Worm (Caenorhabditis elegans) whole organism, L4 larva: Measurements from ENCODE around the gene adh-1.

ENCODE experiments used
- D1046.2 ChIP-seq: fragments of 200-800 bp; sonication (Bioruptor generic); IDR thresholded peaks from 2 replicates; pipeline ENCODE4 v1.3.6; 2022; ENCODE audit warnings: missing genetic modification characterization, missing compliant biosample characterization
- F10B5.3 ChIP-seq: sonication (generic microtip); optimal IDR thresholded peaks from 2 replicates; lab custom pipeline; 2016; ENCODE audit warnings: mild to moderate bottlenecking, missing genetic modification characterization, missing compliant biosample characterization
- F37D6.2 ChIP-seq: sonication (generic microtip); optimal IDR thresholded peaks from 2 replicates; lab custom pipeline; 2016; ENCODE audit warnings: mild to moderate bottlenecking, missing genetic modification characterization, missing compliant biosample characterization
- Y48G9A.11 ChIP-seq: fragments of 200-800 bp; sonication (Bioruptor generic); IDR thresholded peaks from 2 replicates; pipeline ENCODE4 v1.3.6; 2022; ENCODE audit warnings: missing genetic modification reagents, missing genetic modification characterization, missing compliant biosample characterization
- Y5F2A.4 ChIP-seq: fragments of 200-800 bp; sonication (Bioruptor generic); optimal IDR thresholded peaks from 2 replicates; lab custom pipeline; 2018; ENCODE audit warnings: mild to moderate bottlenecking, missing genetic modification characterization, missing compliant biosample characterization
- Y75B8A.6 ChIP-seq: fragments of 200-800 bp; sonication (Bioruptor generic); IDR thresholded peaks from 2 replicates; pipeline ENCODE4 v1.3.6; 2022; ENCODE audit warnings: missing genetic modification reagents, missing genetic modification characterization, missing compliant biosample characterization
- ZK337.2 ChIP-seq: fragments of 200-800 bp; sonication (Bioruptor generic); IDR thresholded peaks from 2 replicates; pipeline ENCODE4 v1.3.6; 2022; ENCODE audit warnings: missing genetic modification reagents, missing genetic modification characterization, missing compliant biosample characterization
- arid-1 ChIP-seq: fragments of 200-800 bp; sonication (Bioruptor generic); conservative IDR thresholded peaks from 2 replicates; pipeline ENCODE4 v1.3.6; 2022; ENCODE audit warnings: missing genetic modification reagents, missing genetic modification characterization, missing compliant biosample characterization
- attf-4 ChIP-seq: sonication (generic microtip); optimal IDR thresholded peaks from 3 replicates; lab custom pipeline; 2017; ENCODE audit warnings: missing biosample characterization, missing genetic modification characterization
- ceh-62 ChIP-seq: sonication (generic microtip); optimal IDR thresholded peaks from 2 replicates; lab custom pipeline; 2017; ENCODE audit warnings: missing biosample characterization, missing genetic modification characterization
- ceh-82 ChIP-seq: sonication (generic microtip); optimal IDR thresholded peaks from 2 replicates; lab custom pipeline; 2017; ENCODE audit warnings: missing biosample characterization, missing genetic modification characterization
- daf-16 ChIP-seq, 3 experiments: sonication (generic microtip); optimal IDR thresholded peaks; 2 replicates each; lab custom pipeline; 2016 to 2017; ENCODE audit warnings: missing genetic modification characterization in 3 of 3, missing genetic modification reagents in 3 of 3, mild to moderate bottlenecking in 2 of 3, missing compliant biosample characterization in 2 of 3, missing biosample characterization in 1 of 3, moderate library complexity in 1 of 3
- daf-8 ChIP-seq: fragments of 200-800 bp; sonication (Bioruptor generic); IDR thresholded peaks from 2 replicates; pipeline ENCODE4 v1.3.6; 2022; ENCODE audit warnings: missing genetic modification characterization, missing compliant biosample characterization
- dmd-6 ChIP-seq: fragments of 200-800 bp; sonication (Bioruptor generic); IDR thresholded peaks from 2 replicates; pipeline ENCODE4 v1.3.6; 2022; ENCODE audit warnings: missing genetic modification reagents, missing genetic modification characterization, missing compliant biosample characterization
- dmd-8 ChIP-seq: fragments of 200-800 bp; sonication (Bioruptor generic); IDR thresholded peaks from 2 replicates; pipeline ENCODE4 v1.3.6; 2022; ENCODE audit warnings: missing genetic modification characterization, missing compliant biosample characterization
- dmd-9 ChIP-seq: fragments of 200-800 bp; sonication (Bioruptor generic); IDR thresholded peaks from 2 replicates; pipeline ENCODE4 v1.3.6; 2022; ENCODE audit warnings: missing genetic modification reagents, missing genetic modification characterization, missing compliant biosample characterization
- dve-1 ChIP-seq: sonication (generic microtip); optimal IDR thresholded peaks from 2 replicates; lab custom pipeline; 2017; ENCODE audit warnings: antibody characterized with exemption, mild to moderate bottlenecking, missing genetic modification characterization, missing compliant biosample characterization; ENCODE audit not compliant: insufficient read depth
- gei-8 ChIP-seq: fragments of 200-800 bp; sonication (Bioruptor generic); optimal IDR thresholded peaks from 2 replicates; lab custom pipeline; 2018; ENCODE audit warnings: mild to moderate bottlenecking, missing genetic modification characterization, missing compliant biosample characterization
- jun-1 ChIP-seq: fragments of 150-350 bp; optimal IDR thresholded peaks from 2 replicates; lab custom pipeline; 2014; ENCODE audit warnings: missing biosample characterization, missing genetic modification reagents, missing genetic modification characterization
- lim-7 ChIP-seq: fragments of 200-800 bp; sonication (Bioruptor generic); IDR thresholded peaks from 2 replicates; pipeline ENCODE4 v1.3.6; 2022; ENCODE audit warnings: missing genetic modification characterization, missing compliant biosample characterization
- lin-15B ChIP-seq: fragments of 150-350 bp; sonication (generic microtip); optimal IDR thresholded peaks from 3 replicates; lab custom pipeline; 2014; ENCODE audit warnings: missing biosample characterization, missing genetic modification characterization
- lin-38 ChIP-seq: fragments of 200-800 bp; sonication (Bioruptor generic); IDR thresholded peaks from 2 replicates; pipeline ENCODE4 v1.3.6; 2022; ENCODE audit warnings: missing genetic modification reagents, missing genetic modification characterization, missing compliant biosample characterization
- lir-3 ChIP-seq: sonication (generic microtip); optimal IDR thresholded peaks from 2 replicates; lab custom pipeline; 2016; ENCODE audit warnings: mild to moderate bottlenecking, missing genetic modification characterization, missing compliant biosample characterization
- madf-5 ChIP-seq, 2 experiments: fragments of 200-800 bp; sonication (Bioruptor generic); IDR thresholded peaks; 2 replicates each; pipeline ENCODE4 v1.3.6; 2022; ENCODE audit warnings: missing compliant biosample characterization in 2 of 2, missing genetic modification characterization in 2 of 2
- mdt-29 ChIP-seq: fragments of 200-800 bp; sonication (Bioruptor generic); IDR thresholded peaks from 2 replicates; pipeline ENCODE4 v1.3.6; 2022; ENCODE audit warnings: missing genetic modification reagents, missing genetic modification characterization, missing compliant biosample characterization
- mxl-3 ChIP-seq: fragments of 200-800 bp; sonication (Bioruptor generic); optimal IDR thresholded peaks from 2 replicates; lab custom pipeline; 2018; ENCODE audit warnings: mild to moderate bottlenecking, missing genetic modification characterization, missing compliant biosample characterization
- nhr-11 ChIP-seq: fragments of 150-350 bp; optimal IDR thresholded peaks from 2 replicates; lab custom pipeline; 2014; ENCODE audit warnings: missing biosample characterization, missing genetic modification characterization
- nhr-28 ChIP-seq: fragments of 150-350 bp; optimal IDR thresholded peaks from 2 replicates; lab custom pipeline; 2014; ENCODE audit warnings: missing biosample characterization, missing genetic modification characterization
- nhr-76 ChIP-seq: fragments of 150-350 bp; optimal IDR thresholded peaks from 2 replicates; lab custom pipeline; 2014; ENCODE audit warnings: missing biosample characterization, missing genetic modification characterization
- set-16 ChIP-seq: fragments of 200-800 bp; sonication (Bioruptor generic); IDR thresholded peaks from 2 replicates; pipeline ENCODE4 v1.3.6; 2022; ENCODE audit warnings: missing genetic modification reagents, missing genetic modification characterization, missing compliant biosample characterization
- unc-62 ChIP-seq, 3 experiments: fragments of 150-350 bp in 1 of 3; sonication (generic microtip); optimal IDR thresholded peaks in 2 of 3; peaks in 1 of 3; 1 replicate in 1 of 3; 2 replicates in 2 of 3; lab custom pipeline; 2014 to 2017; ENCODE audit warnings: missing biosample characterization in 3 of 3, missing genetic modification characterization in 3 of 3, missing genetic modification reagents in 3 of 3, missing genotype in 1 of 3
- zag-1 ChIP-seq: fragments of 150-350 bp; optimal IDR thresholded peaks from 2 replicates; lab custom pipeline; 2014; ENCODE audit warnings: missing biosample characterization, missing genetic modification characterization
- zip-11 ChIP-seq: fragments of 200-800 bp; sonication (Bioruptor generic); IDR thresholded peaks from 2 replicates; pipeline ENCODE4 v1.3.6; 2022; ENCODE audit warnings: missing genetic modification characterization, missing compliant biosample characterization

The adh-1 gene

DNA sequence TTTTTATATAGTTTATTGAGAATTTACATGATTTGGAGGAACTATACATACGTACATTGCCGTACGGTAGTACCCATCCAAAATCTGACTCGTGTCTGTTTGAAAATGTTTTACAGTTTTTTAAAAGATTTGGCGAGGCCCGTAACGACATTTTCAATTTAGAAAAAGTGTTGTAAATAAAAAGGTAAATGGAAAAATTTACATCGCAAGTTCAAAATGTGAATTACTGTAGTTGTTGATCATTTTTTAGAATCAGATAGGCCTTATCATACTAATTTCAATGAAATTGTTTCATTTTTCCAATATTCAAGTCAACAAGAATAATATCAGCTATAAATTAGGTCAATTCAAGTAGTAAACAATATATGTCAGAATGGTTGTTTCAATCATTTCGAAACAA lies 25.2 kb upstream of the adh-1 start, which contains the start of gene R13H4.6:
R13H4.6 (plus strand) TSS at position 301 of the 400 bp plus-strand sequence.
- TF ChIP-seq dmd-9 (GFP tag; lab: Robert Waterston, UW) (no peak), daf-16 (GFP tag; optimal IDR thresholded peaks at IDR 0.05; lab: Kevin White, UChicago) (no peak), daf-16 (tag; optimal IDR thresholded peaks at IDR 0.05; lab: Kevin White, UChicago) (peak; percentile 89)

DNA sequence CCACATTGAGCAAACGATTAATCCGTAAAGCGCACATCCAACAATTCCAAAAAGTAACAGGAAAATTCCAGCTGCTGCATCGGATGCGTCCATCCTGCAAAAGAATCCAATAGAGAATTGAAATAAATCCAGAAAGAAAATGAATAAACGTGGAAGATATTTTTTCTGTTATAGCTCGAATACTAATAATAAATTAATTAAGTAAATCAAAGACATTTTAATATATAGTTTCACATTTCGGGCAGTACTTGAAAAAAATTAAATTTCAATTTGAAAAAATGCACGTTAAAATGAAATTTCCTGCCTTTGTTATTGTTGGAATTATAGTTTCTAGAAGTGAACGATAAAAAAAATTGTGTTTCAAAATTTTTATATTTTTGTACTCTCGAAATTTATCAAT lies 19.9 kb upstream of the adh-1 start, which contains the start of gene R13H4.7:
R13H4.7 (minus strand) TSS at position 101 of the 400 bp plus-strand sequence.
- no peak for TF ChIP-seq madf-5 (GFP tag; IDR thresholded peaks at IDR 0.05; lab: Robert Waterston, UW)
- TF ChIP-seq ZK337.2 (GFP tag; lab: Robert Waterston, UW), result no peak
- no peak for TF ChIP-seq nhr-28 (tag; lab: Kevin White, UChicago)
- no peak for TF ChIP-seq daf-16 (GFP tag; optimal IDR thresholded peaks at IDR 0.05; lab: Kevin White, UChicago)
- TF ChIP-seq daf-16 (tag; optimal IDR thresholded peaks at IDR 0.05; lab: Kevin White, UChicago), result no peak
- no peak for TF ChIP-seq lim-7 (GFP tag; lab: Robert Waterston, UW)
- no peak for TF ChIP-seq dve-1 (tag; lab: Kevin White, UChicago)
- TF ChIP-seq attf-4 (tag; lab: Kevin White, UChicago), result no peak
- no peak for TF ChIP-seq jun-1
- no peak for TF ChIP-seq mdt-29 (GFP tag; lab: Robert Waterston, UW)
- TF ChIP-seq daf-8 (GFP tag; lab: Robert Waterston, UW), result no peak
- TF ChIP-seq zag-1 (tag; lab: Kevin White, UChicago), result no peak
- TF ChIP-seq Y5F2A.4, result no peak
- no peak for TF ChIP-seq dmd-6 (GFP tag; lab: Robert Waterston, UW)
- no peak for TF ChIP-seq D1046.2 (GFP tag; lab: Robert Waterston, UW)
- TF ChIP-seq, all 104 proteins: peak for 0

DNA sequence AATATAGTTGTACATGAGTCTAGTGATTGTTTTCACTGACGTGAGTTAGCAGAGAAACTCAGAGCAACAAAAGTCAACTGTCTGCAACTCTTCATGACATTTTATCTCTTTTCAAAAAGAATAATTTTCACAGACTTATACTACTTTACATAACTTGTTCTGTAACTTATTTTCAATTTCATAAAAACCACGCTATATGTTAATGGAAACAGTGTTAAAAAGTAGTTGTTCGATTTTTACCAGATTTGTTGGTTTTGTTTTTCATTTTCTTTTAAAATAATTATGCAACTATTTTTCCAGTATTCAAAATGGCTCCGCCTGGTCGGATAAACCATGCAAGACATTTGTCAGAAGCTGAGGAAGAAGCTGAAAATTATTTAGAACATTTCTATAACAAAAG lies 13.0 kb upstream of the adh-1 start, which contains the start of gene sulp-4:
sulp-4 (plus strand) TSS at position 301 of the 400 bp plus-strand sequence.
- TF ChIP-seq ceh-82 (tag; lab: Kevin White, UChicago) (no peak), daf-16 (GFP tag; optimal IDR thresholded peaks at IDR 0.05; lab: Kevin White, UChicago) (no peak), daf-16 (tag; optimal IDR thresholded peaks at IDR 0.05; lab: Kevin White, UChicago) (no peak), F10B5.3 (no peak), lin-15B (tag; lab: Kevin White, UChicago) (no peak), attf-4 (tag; lab: Kevin White, UChicago) (no peak), Y48G9A.11 (GFP tag; lab: Robert Waterston, UW) (no peak), set-16 (no peak), arid-1 (GFP tag; lab: Robert Waterston, UW) (no peak), dmd-9 (GFP tag; lab: Robert Waterston, UW) (no peak), gei-8 (GFP tag; lab: Kevin White, UChicago) (no peak), F37D6.2 (no peak), lir-3 (no peak), nhr-11 (no peak), Y75B8A.6 (GFP tag; lab: Robert Waterston, UW) (no peak), nhr-76 (tag; lab: Kevin White, UChicago) (no peak), zip-11 (no peak), mxl-3 (GFP tag; lab: Kevin White, UChicago) (no peak), ceh-62 (tag; lab: Kevin White, UChicago) (no peak)

DNA sequence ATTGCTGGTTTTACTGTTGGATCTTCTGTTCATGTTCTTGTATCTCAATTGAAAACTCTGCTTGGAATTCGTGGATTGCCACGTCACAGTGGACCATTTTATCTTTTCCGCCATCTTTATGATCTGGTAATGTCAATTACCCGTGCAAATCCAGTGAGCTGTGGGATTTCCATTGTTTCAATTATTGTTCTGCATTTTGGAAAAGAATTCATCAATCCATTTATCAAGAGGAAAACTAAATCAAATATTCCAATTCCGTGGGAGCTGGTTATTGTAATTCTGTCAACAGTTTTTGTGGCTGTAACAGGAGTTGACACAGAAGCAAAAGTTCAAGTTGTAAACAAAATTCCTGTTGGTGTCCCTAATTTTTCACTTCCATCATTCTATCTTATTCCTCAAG lies 11.4 kb upstream of the adh-1 start:
- peak in 1 of 2 experiments; percentile 92 for TF ChIP-seq unc-62 (GFP tag; optimal IDR thresholded peaks at IDR 0.05 in 1 of 2; lab: Kevin White, UChicago)
- TF ChIP-seq unc-62 (tag; optimal IDR thresholded peaks at IDR 0.05; lab: Kevin White, UChicago), result no peak
- TF ChIP-seq dmd-8, result no peak

DNA sequence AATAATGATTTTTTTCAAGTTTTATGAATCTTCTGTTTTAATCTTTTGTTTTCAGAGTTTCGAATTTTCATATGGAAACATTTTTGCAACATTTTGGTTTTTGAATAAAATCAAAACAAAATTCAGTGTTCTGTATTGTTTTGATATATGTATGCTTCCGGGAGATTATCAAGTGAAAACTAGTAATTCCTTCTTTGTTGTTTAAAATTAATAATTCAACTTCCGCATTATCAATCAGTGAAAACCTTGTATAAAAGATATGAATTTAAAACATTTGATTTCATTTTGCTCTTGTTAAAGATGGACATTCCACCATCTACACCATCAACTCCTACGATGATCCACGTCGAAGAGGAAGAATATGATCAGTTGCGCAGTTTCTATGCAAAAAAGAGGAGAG lies 8.3 kb upstream of the adh-1 start, which contains the start of gene sulp-5:
sulp-5 (plus strand) TSS at position 301 of the 400 bp plus-strand sequence.
- no peak for TF ChIP-seq nhr-76 (tag; lab: Kevin White, UChicago)
- TF ChIP-seq D1046.2 (GFP tag; lab: Robert Waterston, UW), result no peak
- TF ChIP-seq lin-38 (GFP tag; lab: Robert Waterston, UW), result no peak
